Worm (Caenorhabditis elegans) whole organism, late embryonic: ENCODE results near the gene flp-26.

ENCODE experiments used
- C08G9.2 ChIP-seq: sonication (generic microtip); optimal IDR thresholded peaks from 2 replicates; lab custom pipeline; 2016; ENCODE audit warnings: mild to moderate bottlenecking, missing genetic modification characterization, moderate library complexity, missing compliant biosample characterization
- Y22D7AL.16 ChIP-seq: sonication (generic microtip); optimal IDR thresholded peaks from 2 replicates; lab custom pipeline; 2016; ENCODE audit warnings: missing genetic modification characterization, missing compliant biosample characterization
- ama-1 ChIP-seq: fragments of 150-350 bp; optimal IDR thresholded peaks from 2 replicates; lab custom pipeline; 2014
- ceh-9 ChIP-seq: sonication (generic microtip); optimal IDR thresholded peaks from 2 replicates; lab custom pipeline; 2016; ENCODE audit warnings: mild to moderate bottlenecking, missing genetic modification characterization, inconsistent platforms, missing compliant biosample characterization
- elt-2 ChIP-seq: sonication (generic microtip); optimal IDR thresholded peaks from 2 replicates; lab custom pipeline; 2016; ENCODE audit warnings: missing genetic modification reagents, missing genetic modification characterization, missing compliant biosample characterization
- fax-1 ChIP-seq: sonication (generic microtip); optimal IDR thresholded peaks from 2 replicates; lab custom pipeline; 2016; ENCODE audit warnings: missing genotype, missing genetic modification characterization, missing compliant biosample characterization
- fkh-10 ChIP-seq: fragments of 150-350 bp; optimal IDR thresholded peaks from 2 replicates; lab custom pipeline; 2014; ENCODE audit warnings: missing biosample characterization, missing genetic modification reagents, missing genetic modification characterization
- hlh-6 ChIP-seq: sonication (generic microtip); optimal IDR thresholded peaks from 2 replicates; lab custom pipeline; 2016; ENCODE audit warnings: missing genotype, missing genetic modification characterization, missing compliant biosample characterization
- mec-3 ChIP-seq: sonication (generic microtip); optimal IDR thresholded peaks from 2 replicates; lab custom pipeline; 2016; ENCODE audit warnings: borderline replicate concordance, missing genetic modification characterization, missing compliant biosample characterization
- pqm-1 ChIP-seq: sonication (generic microtip); optimal IDR thresholded peaks from 2 replicates; lab custom pipeline; 2016; ENCODE audit warnings: missing genetic modification characterization, missing compliant biosample characterization
- rnt-1 ChIP-seq: sonication (generic microtip); optimal IDR thresholded peaks from 2 replicates; lab custom pipeline; 2016; ENCODE audit warnings: missing genetic modification characterization, missing compliant biosample characterization
- tbx-2 ChIP-seq: sonication (generic microtip); optimal IDR thresholded peaks from 2 replicates; lab custom pipeline; 2016; ENCODE audit warnings: missing genetic modification characterization, missing compliant biosample characterization
- tbx-7 ChIP-seq: sonication (generic microtip); optimal IDR thresholded peaks from 2 replicates; lab custom pipeline; 2016; ENCODE audit warnings: missing genotype, missing genetic modification characterization, missing compliant biosample characterization

DNA sequence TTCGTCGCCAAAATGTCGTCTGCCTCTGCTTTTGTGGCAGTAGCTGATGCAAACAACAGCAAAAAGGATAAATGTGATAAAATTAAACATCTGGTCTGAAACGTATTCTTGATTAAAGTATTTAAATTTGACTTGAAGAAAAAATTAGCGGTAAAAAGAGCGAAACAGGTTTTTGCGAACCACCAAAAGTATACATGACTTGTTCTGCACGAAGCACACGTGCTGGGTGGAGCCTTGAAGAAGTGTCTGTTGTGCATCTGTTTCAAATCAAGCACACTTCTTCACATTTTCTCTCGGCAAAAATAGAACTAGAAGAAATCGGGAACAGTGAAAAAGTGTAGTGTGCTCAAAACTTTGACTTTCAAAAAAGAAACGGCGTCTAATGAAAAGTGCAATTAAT, 34.3 kb downstream of the flp-26 start, which contains the start of gene B0403.3:
- TF ChIP-seq ama-1 (lab: Kevin White, UChicago) (no peak), fkh-10 (GFP tag; lab: Kevin White, UChicago) (no peak), pqm-1 (tag; lab: Kevin White, UChicago) (no peak), Y22D7AL.16 (tag; lab: Kevin White, UChicago) (no peak), C08G9.2 (tag; lab: Kevin White, UChicago) (no peak), tbx-2 (no peak), fax-1 (tag; lab: Kevin White, UChicago) (no peak), hlh-6 (no peak), rnt-1 (tag; lab: Kevin White, UChicago) (no peak), elt-2 (tag; lab: Kevin White, UChicago) (no peak), tbx-7 (tag; lab: Kevin White, UChicago) (no peak), mec-3 (tag; lab: Kevin White, UChicago) (no peak), ceh-9 (tag; lab: Kevin White, UChicago) (no peak)
